Worm (Caenorhabditis elegans): ENCODE data around the gene asp-4.

The asp-4 gene

ce11 chrX:13245090-13245489 lies 23.8 kb upstream of the asp-4 start, which contains the start of gene hpl-1:
Gene hpl-1 (plus strand): TSS chrX:13245390.
- TF ChIP-seq lsl-1 (GFP tag; optimal IDR thresholded peaks at IDR 0.05), result no peak
- no peak for TF ChIP-seq egl-18 (GFP tag; IDR thresholded peaks at IDR 0.05)
- TF ChIP-seq ceh-100 (GFP tag; IDR thresholded peaks at IDR 0.05), result no peak
- TF ChIP-seq F37B4.10 (GFP tag; IDR thresholded peaks at IDR 0.05), result no peak
- TF ChIP-seq ztf-26 (tag; optimal IDR thresholded peaks at IDR 0.05), result no peak
- no peak for TF ChIP-seq ztf-3 (GFP tag; optimal IDR thresholded peaks at IDR 0.05)
- TF ChIP-seq ztf-25 (GFP tag; IDR thresholded peaks at IDR 0.05), result no peak
- no peak for TF ChIP-seq Y95B8A.8 (GFP tag; IDR thresholded peaks at IDR 0.05)
- no peak for TF ChIP-seq ama-1 (optimal IDR thresholded peaks at IDR 0.05)
- TF ChIP-seq ama-1 (GFP tag; optimal IDR thresholded peaks at IDR 0.05), result no peak
- no peak for TF ChIP-seq hlh-26 (GFP tag; conservative IDR thresholded peaks at IDR 0.05)
- no peak for TF ChIP-seq F33H1.4 (GFP tag; IDR thresholded peaks at IDR 0.05)
- TF ChIP-seq him-1 (tag; optimal IDR thresholded peaks at IDR 0.05), result no peak
- TF ChIP-seq dpff-1 (tag; optimal IDR thresholded peaks at IDR 0.05), result no peak
- no peak for TF ChIP-seq atf-7 (tag; optimal IDR thresholded peaks at IDR 0.05)

DNA sequence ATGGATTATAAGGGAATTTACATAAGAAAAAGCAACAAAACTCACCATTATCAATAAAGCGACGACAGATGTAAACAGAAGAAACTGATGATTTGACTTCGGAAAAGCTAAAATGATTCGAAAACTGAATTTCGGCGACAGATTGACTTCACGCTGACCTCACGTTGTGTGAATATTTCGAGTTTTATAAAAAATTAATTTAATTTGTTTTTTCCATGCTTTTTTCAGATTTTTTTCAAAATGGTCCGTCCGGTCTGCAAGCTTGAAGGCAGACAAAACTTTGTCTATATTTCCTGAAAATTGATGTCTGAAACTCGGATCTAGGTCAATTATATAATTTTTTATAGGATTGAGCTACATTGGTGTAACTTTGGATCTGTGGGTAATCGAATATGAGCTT lies 21.0 kb upstream of the asp-4 start, which contains the start of gene K08H2.5:
K08H2.5 (minus strand) TSS at position 101 of the 400 bp plus-strand sequence.
- TF ChIP-seq hlh-26 (GFP tag; conservative IDR thresholded peaks at IDR 0.05), result no peak
- no peak for TF ChIP-seq Y53F4B.3 (GFP tag; IDR thresholded peaks at IDR 0.05)
- no peak for TF ChIP-seq ama-1 (optimal IDR thresholded peaks at IDR 0.05)
- no peak for TF ChIP-seq ama-1 (GFP tag; optimal IDR thresholded peaks at IDR 0.05)
- TF ChIP-seq madf-3 (GFP tag; IDR thresholded peaks at IDR 0.05), result no peak
- no peak for TF ChIP-seq efl-1 (GFP tag; optimal IDR thresholded peaks at IDR 0.05)
- TF ChIP-seq Y53G8AR.9 (GFP tag; conservative IDR thresholded peaks at IDR 0.05), result no peak
- TF ChIP-seq hmg-1.2 (GFP tag; IDR thresholded peaks at IDR 0.05), result no peak
- TF ChIP-seq T26A5.8 (tag; optimal IDR thresholded peaks at IDR 0.05), result no peak
- no peak for TF ChIP-seq mcd-1 (GFP tag; IDR thresholded peaks at IDR 0.05)
- no peak for TF ChIP-seq F22D6.2 (tag; optimal IDR thresholded peaks at IDR 0.05)
- TF ChIP-seq attf-3 (GFP tag; conservative IDR thresholded peaks at IDR 0.05), result no peak
- no peak for TF ChIP-seq ceh-91 (GFP tag; IDR thresholded peaks at IDR 0.05)
- TF ChIP-seq T07F8.4 (tag; optimal IDR thresholded peaks at IDR 0.05), result no peak
- TF ChIP-seq ztf-25 (GFP tag; IDR thresholded peaks at IDR 0.05), result no peak
- TF ChIP-seq F55B11.4 (tag; optimal IDR thresholded peaks at IDR 0.05; ENCODE audit: borderline replicate concordance, insufficient read depth), result no peak
- TF ChIP-seq bed-1 (GFP tag; IDR thresholded peaks at IDR 0.05), result no peak
- TF ChIP-seq attf-6 (GFP tag; IDR thresholded peaks at IDR 0.05), result no peak
- no peak for TF ChIP-seq C17E4.6 (GFP tag; IDR thresholded peaks at IDR 0.05)
- no peak for TF ChIP-seq D2030.7 (GFP tag; IDR thresholded peaks at IDR 0.05)

DNA sequence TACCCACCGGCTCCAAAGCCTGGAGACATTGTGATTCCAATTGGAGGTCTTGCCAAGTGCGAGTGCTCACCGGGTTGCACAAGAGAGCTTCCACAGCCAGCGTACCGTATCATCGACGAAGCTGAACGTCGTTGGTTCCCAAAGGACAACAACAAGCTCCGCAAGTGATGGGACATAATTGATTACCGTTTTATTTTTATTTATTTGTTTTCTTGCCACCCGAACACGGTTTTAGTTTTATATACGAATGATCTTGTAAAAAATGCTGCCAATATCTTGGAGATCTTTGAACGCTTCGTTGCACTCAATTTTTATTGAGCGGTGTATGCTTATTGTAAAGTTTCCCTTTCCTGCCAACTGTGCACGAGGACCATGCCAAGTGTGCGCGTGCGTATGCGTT lies 16.9 kb upstream of the asp-4 start, which contains the start of gene K08H2.4:
K08H2.4 (plus strand) TSS at position 301 of the 400 bp plus-strand sequence.
- TF ChIP-seq Y67H2A.10 (GFP tag; conservative IDR thresholded peaks at IDR 0.05) (no peak), Y56A3A.18 (GFP tag; IDR thresholded peaks at IDR 0.05) (no peak), rcor-1 (GFP tag; IDR thresholded peaks at IDR 0.05) (no peak), ztf-3 (GFP tag; optimal IDR thresholded peaks at IDR 0.05) (no peak)

DNA sequence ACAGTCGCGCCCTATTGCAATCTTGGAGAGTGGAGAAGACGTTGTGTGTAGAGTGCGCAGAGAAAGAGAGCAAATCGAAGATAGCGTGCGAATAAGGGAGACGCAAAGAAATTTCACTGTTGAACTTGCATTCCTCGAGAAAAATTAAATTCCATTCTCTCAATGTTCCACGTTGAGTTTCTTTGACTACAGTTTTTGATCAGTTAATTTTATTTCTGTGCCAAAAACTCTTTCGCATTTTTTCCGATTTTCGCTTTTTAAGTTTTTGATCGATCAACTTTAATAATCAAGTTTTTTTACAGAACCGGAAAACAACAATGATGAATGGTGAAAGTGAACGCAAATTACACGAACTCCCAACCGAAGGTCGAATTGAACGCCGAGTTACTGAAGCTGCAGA lies 15.8 kb upstream of the asp-4 start, which contains the start of gene K08H2.3:
K08H2.3 (plus strand) TSS at position 301 of the 400 bp plus-strand sequence.
- TF ChIP-seq ceh-100 (GFP tag; IDR thresholded peaks at IDR 0.05), result no peak
- TF ChIP-seq F33H1.4 (GFP tag; IDR thresholded peaks at IDR 0.05), result no peak
- no peak for TF ChIP-seq F57C9.4 (tag; optimal IDR thresholded peaks at IDR 0.05)
- TF ChIP-seq ztf-22 (GFP tag; optimal IDR thresholded peaks at IDR 0.05), result no peak
- TF ChIP-seq attf-5 (GFP tag; optimal IDR thresholded peaks at IDR 0.05), result no peak
- TF ChIP-seq nfya-2 (GFP tag; IDR thresholded peaks at IDR 0.05), result no peak
- no peak for TF ChIP-seq ccch-3 (GFP tag; optimal IDR thresholded peaks at IDR 0.05)
- TF ChIP-seq dpff-1 (tag; optimal IDR thresholded peaks at IDR 0.05), result no peak
- TF ChIP-seq K12H6.12 (tag; optimal IDR thresholded peaks at IDR 0.05), result no peak
- no peak for TF ChIP-seq F22D6.2 (tag; optimal IDR thresholded peaks at IDR 0.05)
- no peak for TF ChIP-seq C06A6.2 (GFP tag; conservative IDR thresholded peaks at IDR 0.05)
- no peak for TF ChIP-seq bed-1 (GFP tag; IDR thresholded peaks at IDR 0.05)
- TF ChIP-seq ztf-3 (GFP tag; optimal IDR thresholded peaks at IDR 0.05), result no peak
- no peak for TF ChIP-seq mel-28 (tag; optimal IDR thresholded peaks at IDR 0.05; ENCODE audit: borderline replicate concordance)
- TF ChIP-seq madf-8 (GFP tag; conservative IDR thresholded peaks at IDR 0.05), result no peak
- TF ChIP-seq tbx-9 (tag; optimal IDR thresholded peaks at IDR 0.05; ENCODE audit: borderline replicate concordance), result no peak
- no peak for TF ChIP-seq ceh-27 (GFP tag; optimal IDR thresholded peaks at IDR 0.05)

All from whole organism, young adult.